Worm (Caenorhabditis elegans) whole organism, L1 larva: ENCODE measurements around the gene ZK1010.5.

Source experiments
- C04F5.9 ChIP-seq: sonication (generic microtip); optimal IDR thresholded peaks from 2 replicates; lab custom pipeline; 2016; ENCODE audit warnings: missing genetic modification characterization, missing compliant biosample characterization
- Y116A8C.19 ChIP-seq: sonication (generic microtip); optimal IDR thresholded peaks from 2 replicates; lab custom pipeline; 2016; ENCODE audit warnings: missing compliant biosample characterization, missing genetic modification characterization, borderline replicate concordance
- aly-2 ChIP-seq: fragments of 150-350 bp; optimal IDR thresholded peaks from 2 replicates; lab custom pipeline; 2014; ENCODE audit warnings: missing biosample characterization, missing genetic modification characterization
- ama-1 ChIP-seq: fragments of 150-350 bp; optimal IDR thresholded peaks from 2 replicates; lab custom pipeline; 2014
- ceh-8 ChIP-seq: fragments of 200-800 bp; sonication (Bioruptor generic); optimal IDR thresholded peaks from 2 replicates; lab custom pipeline; 2018; ENCODE audit warnings: mild to moderate bottlenecking, missing genetic modification characterization, moderate library complexity, missing compliant biosample characterization
- ceh-88 ChIP-seq: fragments of 200-800 bp; sonication (Bioruptor generic); IDR thresholded peaks from 2 replicates; pipeline ENCODE4 v1.3.6; 2022; ENCODE audit warnings: missing genetic modification characterization, missing compliant biosample characterization
- dpl-1 ChIP-seq, 3 experiments: fragments of 150-350 bp in 2 of 3; sonication (generic microtip) in 1 of 3; optimal IDR thresholded peaks; 2 replicates each; lab custom pipeline; 2014 to 2017; ENCODE audit warnings: missing biosample characterization in 3 of 3, missing genetic modification characterization in 3 of 3, missing genetic modification reagents in 3 of 3
- dsc-1 ChIP-seq: sonication (generic microtip); optimal IDR thresholded peaks from 2 replicates; lab custom pipeline; 2016; ENCODE audit warnings: mild to moderate bottlenecking, missing genetic modification characterization, missing compliant biosample characterization
- efl-1 ChIP-seq, 4 experiments: fragments of 150-350 bp; optimal IDR thresholded peaks in 3 of 4; peaks in 1 of 4; 1 replicate in 1 of 4; 2 replicates in 3 of 4; lab custom pipeline; 2014; ENCODE audit warnings: missing biosample characterization in 2 of 4, missing genetic modification characterization in 2 of 4, missing genetic modification reagents in 2 of 4
- elt-2 ChIP-seq: sonication (generic microtip); optimal IDR thresholded peaks from 2 replicates; lab custom pipeline; 2016; ENCODE audit warnings: missing genetic modification characterization, mild to moderate bottlenecking, inconsistent platforms, missing compliant biosample characterization, missing genetic modification reagents
- grh-1 ChIP-seq: fragments of 200-800 bp; sonication (Bioruptor generic); IDR thresholded peaks from 2 replicates; pipeline ENCODE4 v1.3.6; 2022; ENCODE audit warnings: missing genetic modification reagents, missing genetic modification characterization, missing compliant biosample characterization
- lin-15B ChIP-seq: fragments of 150-350 bp; sonication (generic microtip); optimal IDR thresholded peaks from 3 replicates; lab custom pipeline; 2014; ENCODE audit warnings: missing biosample characterization, missing genetic modification characterization
- lsy-2 ChIP-seq, 2 experiments: fragments of 150-350 bp; optimal IDR thresholded peaks; 2 replicates each; lab custom pipeline; 2014; ENCODE audit warnings: missing biosample characterization in 2 of 2, missing genetic modification characterization in 2 of 2
- nhr-11 ChIP-seq: fragments of 150-350 bp; optimal IDR thresholded peaks from 2 replicates; lab custom pipeline; 2014; ENCODE audit warnings: missing biosample characterization, missing genetic modification characterization
- nhr-12 ChIP-seq: sonication (generic microtip); optimal IDR thresholded peaks from 2 replicates; lab custom pipeline; 2017; ENCODE audit warnings: missing biosample characterization, missing genetic modification characterization
- nhr-28 ChIP-seq: fragments of 150-350 bp; optimal IDR thresholded peaks from 2 replicates; lab custom pipeline; 2014; ENCODE audit warnings: missing biosample characterization, missing genetic modification characterization
- nhr-84 ChIP-seq: sonication (generic microtip); optimal IDR thresholded peaks from 2 replicates; lab custom pipeline; 2017; ENCODE audit warnings: missing biosample characterization, missing genetic modification characterization
- nhr-90 ChIP-seq: sonication (generic microtip); optimal IDR thresholded peaks from 2 replicates; lab custom pipeline; 2016; ENCODE audit warnings: mild to moderate bottlenecking, missing genetic modification characterization, missing compliant biosample characterization; ENCODE audit not compliant: poor library complexity
- pag-3 ChIP-seq: sonication (generic microtip); optimal IDR thresholded peaks from 2 replicates; lab custom pipeline; 2017; ENCODE audit warnings: missing genetic modification characterization, mild to moderate bottlenecking, missing compliant biosample characterization, antibody characterized with exemption, borderline replicate concordance; ENCODE audit not compliant: insufficient read depth
- pqm-1 ChIP-seq: sonication (generic microtip); optimal IDR thresholded peaks from 3 replicates; lab custom pipeline; 2017; ENCODE audit warnings: missing biosample characterization, missing genetic modification characterization
- skn-1 ChIP-seq: fragments of 150-350 bp; optimal IDR thresholded peaks from 2 replicates; lab custom pipeline; 2014; ENCODE audit warnings: missing biosample characterization, missing genetic modification characterization
- sup-37 ChIP-seq: fragments of 200-800 bp; sonication (Bioruptor generic); optimal IDR thresholded peaks from 2 replicates; lab custom pipeline; 2018; ENCODE audit warnings: mild to moderate bottlenecking, missing genetic modification characterization, missing compliant biosample characterization
- tlp-1 ChIP-seq: fragments of 150-350 bp; optimal IDR thresholded peaks from 2 replicates; lab custom pipeline; 2014; ENCODE audit warnings: missing biosample characterization, missing genetic modification characterization
- unc-130 ChIP-seq: fragments of 150-350 bp; optimal IDR thresholded peaks from 2 replicates; lab custom pipeline; 2017; ENCODE audit warnings: missing biosample characterization, missing genetic modification characterization, inconsistent platforms
- unc-30 ChIP-seq: sonication (generic microtip); optimal IDR thresholded peaks from 2 replicates; lab custom pipeline; 2017; ENCODE audit warnings: missing biosample characterization, missing genetic modification characterization
- unc-62 ChIP-seq: fragments of 150-350 bp; optimal IDR thresholded peaks from 2 replicates; lab custom pipeline; 2014; ENCODE audit warnings: missing biosample characterization, missing genetic modification reagents, missing genetic modification characterization
- vab-15 ChIP-seq: sonication (generic microtip); optimal IDR thresholded peaks from 2 replicates; lab custom pipeline; 2017; ENCODE audit warnings: missing genotype, mild to moderate bottlenecking, missing genetic modification characterization, missing compliant biosample characterization
- ztf-11 ChIP-seq, 2 experiments: sonication (generic microtip); optimal IDR thresholded peaks; 2 replicates each; lab custom pipeline; 2016 to 2017; ENCODE audit warnings: missing genetic modification characterization in 2 of 2, missing biosample characterization in 1 of 2, missing compliant biosample characterization in 1 of 2
- ztf-4 ChIP-seq: fragments of 150-350 bp; optimal IDR thresholded peaks from 2 replicates; lab custom pipeline; 2014; ENCODE audit warnings: missing biosample characterization, missing genetic modification characterization

Gene ZK1010.5

DNA sequence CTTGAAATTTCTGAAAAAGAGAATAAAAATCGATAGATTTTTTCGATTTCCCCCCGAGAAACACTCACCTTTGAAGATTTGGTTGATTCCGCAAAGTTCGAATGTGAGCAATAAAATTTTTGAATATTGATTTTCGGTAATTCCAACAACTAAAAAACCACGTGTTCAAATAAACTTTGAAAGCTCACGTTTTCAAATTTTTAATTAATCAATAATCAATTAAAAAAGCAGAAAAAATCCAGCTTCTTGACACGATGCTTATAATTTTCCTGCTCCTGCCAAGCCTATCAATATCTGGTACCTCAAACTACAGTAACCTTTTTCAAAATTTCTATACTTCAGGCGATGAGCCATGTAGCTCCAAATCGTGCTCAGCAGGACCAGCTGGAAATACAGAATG lies at the start of gene ZK1010.5:
Gene ZK1010.5 (minus strand): TSS at position 101 of the 400 bp plus-strand sequence.
- TF ChIP-seq C04F5.9 (tag; lab: Kevin White, UChicago) (no peak), pqm-1 (tag; lab: Kevin White, UChicago) (no peak), dsc-1 (tag; lab: Kevin White, UChicago) (no peak), nhr-11 (tag; lab: Kevin White, UChicago) (no peak), vab-15 (no peak), ztf-11 (tag; optimal IDR thresholded peaks at IDR 0.05; lab: Kevin White, UChicago) (no peak), dpl-1 (GFP tag; optimal IDR thresholded peaks at IDR 0.05; lab: Kevin White, UChicago) (no peak), grh-1 (GFP tag; lab: Robert Waterston, UW) (no peak), elt-2 (tag; lab: Kevin White, UChicago) (no peak), unc-62 (GFP tag; lab: Kevin White, UChicago) (no peak)

DNA sequence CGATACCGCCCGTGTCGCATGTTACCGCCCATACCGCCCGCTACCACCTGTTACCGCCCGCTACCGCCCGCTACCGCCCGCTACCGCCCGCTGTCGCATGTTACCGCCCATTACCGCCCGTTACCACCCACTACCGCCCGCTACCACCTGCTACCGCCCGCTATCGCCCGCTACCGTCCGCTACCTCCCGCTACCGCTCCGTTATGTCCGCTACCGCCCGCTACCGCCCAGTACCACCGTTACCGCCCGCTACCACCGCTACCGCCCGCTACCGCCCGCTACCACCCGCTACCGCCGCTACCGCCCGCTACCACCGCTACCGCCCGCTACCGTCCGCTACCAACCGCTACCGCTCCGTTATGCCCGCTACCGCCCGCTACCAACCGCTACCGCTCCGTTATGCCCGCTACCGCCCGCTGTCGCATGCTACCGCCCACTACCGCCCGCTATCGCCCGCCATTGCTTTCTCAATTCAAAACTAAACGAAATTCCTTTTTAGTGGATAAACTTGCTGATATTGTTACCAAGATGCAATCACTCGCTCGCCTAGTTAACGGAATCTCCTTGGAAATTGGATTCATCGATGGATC lies 45.2 kb upstream of the ZK1010.5 start:
- no peak for TF ChIP-seq pag-3
- TF ChIP-seq unc-30 (tag; lab: Kevin White, UChicago), result no peak
- no peak for TF ChIP-seq lin-15B
- no peak for TF ChIP-seq lsy-2 (tag; optimal IDR thresholded peaks at IDR 0.05; lab: Kevin White, UChicago)
- peak; percentile 54 for TF ChIP-seq ceh-8
- TF ChIP-seq, all 84 proteins: peak for 1

DNA sequence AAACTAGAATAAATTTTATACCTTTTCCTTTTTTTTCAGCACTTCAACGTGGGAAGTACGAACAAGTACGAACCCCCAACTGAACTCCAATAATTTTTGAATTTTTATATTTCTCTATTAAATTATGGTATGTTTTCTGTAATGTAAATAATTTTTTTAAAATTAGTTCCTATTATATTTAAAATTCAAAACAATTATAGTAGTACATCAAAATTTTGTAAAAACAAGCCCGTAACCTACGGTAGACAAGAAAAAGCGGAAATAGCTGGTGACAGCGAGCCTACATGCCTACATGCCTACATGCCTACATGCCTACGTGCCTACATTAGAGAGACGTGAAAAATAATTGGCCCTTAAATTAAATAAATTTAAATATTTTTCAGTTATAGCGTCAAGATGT lies 44.4 kb upstream of the ZK1010.5 start, which contains the start of gene F14F7.5:
Gene F14F7.5 (plus strand): TSS at position 301 of the 400 bp plus-strand sequence.
- TF ChIP-seq ceh-88 (GFP tag; lab: Robert Waterston, UW) (no peak), nhr-28 (no peak)

DNA sequence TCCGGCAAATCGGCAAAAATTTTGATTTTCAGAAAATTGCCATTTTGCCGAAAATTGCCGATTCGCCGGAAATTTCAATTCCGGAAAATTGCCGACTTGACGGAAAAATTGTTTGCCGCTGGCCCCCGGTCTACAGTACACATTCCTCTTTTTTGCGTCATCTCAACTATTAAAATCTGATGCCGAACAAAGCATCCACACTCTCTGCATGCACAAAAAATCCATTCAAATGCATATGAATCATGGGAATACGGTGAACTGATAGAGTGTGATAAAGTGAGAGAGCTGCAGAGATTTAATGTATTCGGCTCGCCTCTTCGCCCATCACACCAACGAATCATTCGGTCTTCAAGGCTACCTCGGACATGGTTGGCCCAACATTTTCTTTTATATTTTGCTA lies 43.2 kb upstream of the ZK1010.5 start, which contains the start of gene F14F7.7:
Gene F14F7.7 (plus strand): TSS at position 354 of the 400 bp plus-strand sequence.
- TF ChIP-seq efl-1 (optimal IDR thresholded peaks at IDR 0.05; lab: Kevin White, UChicago) (no peak), efl-1 (GFP tag; optimal IDR thresholded peaks at IDR 0.05 in 1 of 2; lab: Kevin White, UChicago) (peak in 1 of 2 experiments; percentile 22), lsy-2 (tag; optimal IDR thresholded peaks at IDR 0.05; lab: Kevin White, UChicago) (no peak)

DNA sequence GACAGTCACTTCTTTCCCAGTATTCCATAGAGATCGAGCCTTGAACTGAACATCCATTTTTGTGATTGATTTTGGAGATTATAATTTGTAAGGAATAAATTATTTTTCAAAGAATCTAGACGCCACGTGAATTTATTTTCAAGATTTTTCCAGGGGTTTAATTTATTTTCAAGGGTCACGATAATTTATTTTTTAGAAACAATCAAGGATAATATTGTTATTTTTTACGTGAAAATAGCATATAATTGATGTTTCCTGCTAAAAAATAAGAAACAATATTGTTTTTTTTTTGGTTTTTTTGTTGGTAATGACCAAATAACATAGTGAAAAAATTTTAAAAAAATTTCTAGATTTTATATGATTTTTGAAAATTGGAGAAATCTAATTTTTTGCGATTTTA lies 42.3 kb upstream of the ZK1010.5 start, which contains the start of gene F14F7.4:
Gene F14F7.4 (minus strand): TSS at position 101 of the 400 bp plus-strand sequence.
- no peak for TF ChIP-seq nhr-11 (tag; lab: Kevin White, UChicago)
- no peak for TF ChIP-seq aly-2 (tag; lab: Kevin White, UChicago)
- TF ChIP-seq nhr-84, result no peak
- TF ChIP-seq elt-2 (tag; lab: Kevin White, UChicago), result no peak
- no peak for TF ChIP-seq nhr-12 (tag; lab: Kevin White, UChicago)
- TF ChIP-seq sup-37, result no peak
- TF ChIP-seq skn-1, result no peak
- TF ChIP-seq ztf-4 (tag; lab: Kevin White, UChicago), result no peak
- no peak for TF ChIP-seq grh-1 (GFP tag; lab: Robert Waterston, UW)
- TF ChIP-seq tlp-1 (tag; lab: Kevin White, UChicago), result no peak
- TF ChIP-seq ztf-11 (tag; optimal IDR thresholded peaks at IDR 0.05; lab: Kevin White, UChicago), result no peak
- TF ChIP-seq ama-1 (lab: Kevin White, UChicago), result no peak
- no peak for TF ChIP-seq unc-130 (tag; lab: Kevin White, UChicago)
- no peak for TF ChIP-seq nhr-90 (tag; lab: Kevin White, UChicago)

DNA sequence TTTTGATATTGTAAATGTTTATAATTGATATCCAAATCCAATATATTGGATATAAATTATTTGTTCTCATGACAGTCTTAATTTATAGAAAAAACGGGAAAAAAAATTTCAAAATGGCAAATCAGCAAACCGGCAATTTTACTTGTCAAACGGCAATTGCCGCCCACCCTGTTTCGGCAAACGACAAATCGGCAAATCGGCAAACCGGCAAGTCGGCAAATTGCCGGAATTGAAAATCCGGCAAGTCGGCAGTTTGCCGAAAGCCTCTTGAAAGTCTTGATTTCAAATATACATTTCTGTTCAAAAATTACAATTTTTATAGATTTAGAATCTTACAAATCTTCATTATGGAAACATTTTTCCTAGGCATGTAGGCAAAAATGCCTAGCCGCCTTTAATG lies 40.6 kb upstream of the ZK1010.5 start:
- TF ChIP-seq efl-1 (optimal IDR thresholded peaks at IDR 0.05; lab: Kevin White, UChicago) (no peak), efl-1 (GFP tag; optimal IDR thresholded peaks at IDR 0.05 in 1 of 2; lab: Kevin White, UChicago) (peak in 1 of 2 experiments; percentile 53), Y116A8C.19 (tag; lab: Kevin White, UChicago) (no peak)
